Fruit fly (Drosophila melanogaster) Kc167 (cell line): Measurements from ENCODE around the gene RtGEF.

Experiments used
- Myc ChIP-seq: fragments of >200 bp; optimal IDR thresholded peaks from 2 replicates; lab custom pipeline; 2017; ENCODE audit warnings: missing external identifiers
- h ChIP-seq: fragments of >200 bp; optimal IDR thresholded peaks from 3 replicates; lab custom pipeline; 2018; ENCODE audit warnings: missing external identifiers
- psq ChIP-seq: fragments of >200 bp; optimal IDR thresholded peaks from 2 replicates; lab custom pipeline; 2017; ENCODE audit warnings: missing external identifiers

DNA sequence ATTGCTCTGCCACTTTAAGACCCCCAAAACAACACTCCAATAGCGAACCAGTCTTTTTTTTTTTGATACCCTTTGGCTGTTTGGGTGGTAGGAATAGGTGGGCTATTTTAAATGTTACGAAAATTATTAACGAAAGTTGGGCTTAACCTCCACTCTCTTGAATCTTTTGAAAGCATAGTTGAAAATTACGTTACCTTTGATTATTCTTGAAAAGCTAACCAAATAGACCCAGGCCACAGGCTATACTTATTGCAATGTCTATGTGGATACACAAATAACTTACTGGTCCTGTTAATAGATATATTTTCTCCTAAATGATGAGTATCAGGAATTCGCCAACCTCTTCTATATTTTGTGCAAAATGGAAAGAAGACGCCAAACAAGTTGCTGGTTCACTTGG, 22.3 kb upstream of the RtGEF start:
- TF ChIP-seq Myc (lab: Kevin White, UChicago) (no peak), psq (lab: Kevin White, UChicago) (no peak), h (lab: Kevin White, UChicago) (no peak)
